Worm (Caenorhabditis elegans) whole organism, L3 larva: ENCODE measurements around the gene srj-25.

Experiments used
- R02D3.7 ChIP-seq: fragments of 150-350 bp; optimal IDR thresholded peaks from 2 replicates; lab custom pipeline; 2014; ENCODE audit warnings: missing biosample characterization, missing genetic modification characterization
- ZK546.5 ChIP-seq: sonication (generic microtip); optimal IDR thresholded peaks from 2 replicates; lab custom pipeline; 2017; ENCODE audit warnings: missing biosample characterization, missing genetic modification characterization
- aly-2 ChIP-seq: fragments of 150-350 bp; optimal IDR thresholded peaks from 2 replicates; lab custom pipeline; 2014; ENCODE audit warnings: missing biosample characterization, missing genetic modification characterization
- ama-1 ChIP-seq: fragments of 150-350 bp; optimal IDR thresholded peaks from 2 replicates; lab custom pipeline; 2018
- ceh-16 ChIP-seq: sonication (generic microtip); optimal IDR thresholded peaks from 2 replicates; lab custom pipeline; 2017; ENCODE audit warnings: missing biosample characterization, missing genetic modification characterization
- ceh-28 ChIP-seq: fragments of 150-350 bp; optimal IDR thresholded peaks from 2 replicates; lab custom pipeline; 2014; ENCODE audit warnings: missing biosample characterization, missing genetic modification reagents, missing genetic modification characterization
- ceh-82 ChIP-seq: fragments of 150-350 bp; optimal IDR thresholded peaks from 2 replicates; lab custom pipeline; 2014; ENCODE audit warnings: missing biosample characterization, missing genetic modification characterization
- ceh-9 ChIP-seq: sonication (generic microtip); optimal IDR thresholded peaks from 2 replicates; lab custom pipeline; 2018; ENCODE audit warnings: missing biosample characterization, missing genetic modification characterization
- daf-12 ChIP-seq: fragments of 150-350 bp; optimal IDR thresholded peaks from 2 replicates; lab custom pipeline; 2014; ENCODE audit warnings: missing biosample characterization, missing genetic modification reagents, missing genetic modification characterization
- egl-5 ChIP-seq: fragments of 150-350 bp; optimal IDR thresholded peaks from 2 replicates; lab custom pipeline; 2017; ENCODE audit warnings: missing biosample characterization, missing genetic modification reagents, missing genetic modification characterization, inconsistent platforms
- elt-1 ChIP-seq: fragments of 150-350 bp; optimal IDR thresholded peaks from 2 replicates; lab custom pipeline; 2014; ENCODE audit warnings: missing biosample characterization, missing genetic modification characterization
- elt-2 ChIP-seq: sonication (generic microtip); optimal IDR thresholded peaks from 2 replicates; lab custom pipeline; 2016; ENCODE audit warnings: missing genetic modification reagents, mild to moderate bottlenecking, missing genetic modification characterization, missing compliant biosample characterization
- elt-3 ChIP-seq, 3 experiments: fragments of 150-350 bp in 1 of 3; sonication (generic microtip) in 2 of 3; optimal IDR thresholded peaks; 2 replicates in 2 of 3; 4 replicates in 1 of 3; lab custom pipeline; 2014 to 2017; ENCODE audit warnings: missing biosample characterization in 3 of 3, missing genetic modification characterization in 3 of 3
- eor-1 ChIP-seq, 2 experiments: fragments of 150-350 bp; optimal IDR thresholded peaks; 2 replicates each; lab custom pipeline; 2014 to 2018; ENCODE audit warnings: missing biosample characterization in 2 of 2, missing genetic modification characterization in 2 of 2
- fkh-2 ChIP-seq: fragments of 150-350 bp; optimal IDR thresholded peaks from 2 replicates; lab custom pipeline; 2014; ENCODE audit warnings: missing biosample characterization, missing genetic modification reagents, missing genetic modification characterization
- fos-1 ChIP-seq: fragments of 150-350 bp; optimal IDR thresholded peaks from 2 replicates; lab custom pipeline; 2014; ENCODE audit warnings: missing biosample characterization, missing genetic modification characterization
- hmg-11 ChIP-seq: sonication (generic microtip); optimal IDR thresholded peaks from 2 replicates; lab custom pipeline; 2016; ENCODE audit warnings: missing genetic modification characterization, missing compliant biosample characterization
- jun-1 ChIP-seq: fragments of 150-350 bp; optimal IDR thresholded peaks from 2 replicates; lab custom pipeline; 2014; ENCODE audit warnings: missing biosample characterization, missing genetic modification reagents, missing genetic modification characterization
- lin-15B ChIP-seq: fragments of 150-350 bp; optimal IDR thresholded peaks from 2 replicates; lab custom pipeline; 2014; ENCODE audit warnings: missing biosample characterization, missing genetic modification characterization
- lin-39 ChIP-seq: fragments of 150-350 bp; optimal IDR thresholded peaks from 2 replicates; lab custom pipeline; 2018; ENCODE audit warnings: missing biosample characterization, missing genetic modification reagents, missing genetic modification characterization
- lsy-12 ChIP-seq: sonication (generic microtip); optimal IDR thresholded peaks from 2 replicates; lab custom pipeline; 2016; ENCODE audit warnings: mild to moderate bottlenecking, missing genetic modification characterization, missing compliant biosample characterization
- nfya-1 ChIP-seq: sonication (generic microtip); optimal IDR thresholded peaks from 2 replicates; lab custom pipeline; 2017; ENCODE audit warnings: missing genetic modification characterization, mild to moderate bottlenecking, missing compliant biosample characterization, antibody characterized with exemption, moderate library complexity; ENCODE audit not compliant: insufficient read depth
- nhr-11 ChIP-seq: fragments of 150-350 bp; optimal IDR thresholded peaks from 2 replicates; lab custom pipeline; 2014; ENCODE audit warnings: missing biosample characterization, missing genetic modification characterization
- nhr-12 ChIP-seq: fragments of 150-350 bp; optimal IDR thresholded peaks from 2 replicates; lab custom pipeline; 2014; ENCODE audit warnings: missing biosample characterization, missing genetic modification characterization
- nhr-23 ChIP-seq: fragments of 150-350 bp; optimal IDR thresholded peaks from 2 replicates; lab custom pipeline; 2014; ENCODE audit warnings: missing biosample characterization, missing genetic modification reagents, missing genetic modification characterization
- nhr-237 ChIP-seq: fragments of 150-350 bp; optimal IDR thresholded peaks from 2 replicates; lab custom pipeline; 2014; ENCODE audit warnings: missing biosample characterization, missing genetic modification characterization
- nhr-25 ChIP-seq: sonication (generic microtip); optimal IDR thresholded peaks from 2 replicates; lab custom pipeline; 2017; ENCODE audit warnings: missing biosample characterization, missing genetic modification characterization
- nhr-28 ChIP-seq: fragments of 150-350 bp; optimal IDR thresholded peaks from 2 replicates; lab custom pipeline; 2014; ENCODE audit warnings: missing biosample characterization, missing genetic modification characterization
- nhr-43 ChIP-seq: sonication (generic microtip); optimal IDR thresholded peaks from 2 replicates; lab custom pipeline; 2016; ENCODE audit warnings: mild to moderate bottlenecking, missing genetic modification characterization, missing compliant biosample characterization; ENCODE audit not compliant: poor library complexity, severe bottlenecking
- nhr-76 ChIP-seq: fragments of 150-350 bp; sonication (generic microtip); optimal IDR thresholded peaks from 5 replicates; lab custom pipeline; 2014; ENCODE audit warnings: missing biosample characterization, missing genetic modification characterization
- nhr-77 ChIP-seq: fragments of 150-350 bp; optimal IDR thresholded peaks from 2 replicates; lab custom pipeline; 2014; ENCODE audit warnings: missing biosample characterization, missing genetic modification characterization
- pha-4 ChIP-seq: fragments of 150-350 bp; optimal IDR thresholded peaks from 2 replicates; lab custom pipeline; 2014; ENCODE audit warnings: missing biosample characterization, missing genetic modification reagents, missing genetic modification characterization
- pqm-1 ChIP-seq: fragments of 150-350 bp; optimal IDR thresholded peaks from 2 replicates; lab custom pipeline; 2017; ENCODE audit warnings: missing biosample characterization, missing genetic modification characterization, inconsistent platforms
- sea-2 ChIP-seq: fragments of 150-350 bp; sonication (generic microtip); optimal IDR thresholded peaks from 4 replicates; lab custom pipeline; 2014; ENCODE audit warnings: missing biosample characterization, missing genetic modification reagents, missing genetic modification characterization
- skn-1 ChIP-seq: fragments of 150-350 bp; optimal IDR thresholded peaks from 2 replicates; lab custom pipeline; 2014; ENCODE audit warnings: missing biosample characterization, missing genetic modification characterization
- snpc-4 ChIP-seq: fragments of 150-350 bp; optimal IDR thresholded peaks from 2 replicates; lab custom pipeline; 2014; ENCODE audit warnings: missing biosample characterization, missing genetic modification characterization
- tbx-2 ChIP-seq: sonication (generic microtip); optimal IDR thresholded peaks from 2 replicates; lab custom pipeline; 2016; ENCODE audit warnings: mild to moderate bottlenecking, missing genetic modification characterization, missing compliant biosample characterization
- unc-62 ChIP-seq: fragments of 150-350 bp; sonication (generic microtip); optimal IDR thresholded peaks from 4 replicates; lab custom pipeline; 2014; ENCODE audit warnings: missing biosample characterization, missing genetic modification reagents, missing genetic modification characterization
- zag-1 ChIP-seq: fragments of 150-350 bp; optimal IDR thresholded peaks from 2 replicates; lab custom pipeline; 2014; ENCODE audit warnings: missing biosample characterization, missing genetic modification characterization
- ztf-11 ChIP-seq: fragments of 150-350 bp; optimal IDR thresholded peaks from 2 replicates; lab custom pipeline; 2014; ENCODE audit warnings: missing biosample characterization, missing genetic modification characterization
- ztf-4 ChIP-seq: fragments of 150-350 bp; optimal IDR thresholded peaks from 2 replicates; lab custom pipeline; 2014; ENCODE audit warnings: missing biosample characterization, missing genetic modification characterization

Gene srj-25

DNA sequence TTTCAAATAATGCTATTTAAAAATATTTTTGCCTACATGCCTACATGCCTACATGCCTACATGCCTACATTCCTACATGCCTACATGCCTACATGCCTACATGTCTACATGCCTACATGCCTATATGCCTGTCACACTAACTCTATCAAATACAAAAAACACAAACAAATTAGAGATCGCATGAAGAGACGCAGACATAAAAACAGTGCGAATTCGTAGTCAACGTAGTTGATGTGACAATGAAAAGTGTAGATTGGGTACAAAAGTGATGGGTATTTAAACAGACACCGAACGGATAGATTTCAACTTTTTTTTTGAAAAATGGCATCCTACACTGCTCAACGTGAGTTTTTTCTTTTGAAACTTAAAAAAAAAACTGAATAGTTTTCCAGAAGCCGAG is 41.2 kb upstream of the srj-25 start, which contains the start of gene R09E12.9:
Gene R09E12.9 (plus strand): TSS at position 316 of the 400 bp plus-strand sequence.
- TF ChIP-seq snpc-4 (tag; lab: Kevin White, UChicago) (no peak), nhr-23 (tag; lab: Kevin White, UChicago) (peak; percentile 45), nhr-76 (tag; lab: Kevin White, UChicago) (peak; percentile 81), ztf-11 (tag; lab: Kevin White, UChicago) (no peak), daf-12 (no peak), ceh-9 (tag; lab: Kevin White, UChicago) (no peak), nhr-25 (tag; lab: Kevin White, UChicago) (peak; percentile 34), elt-1 (tag; lab: Kevin White, UChicago) (peak; percentile 50), lin-15B (peak; percentile 15), nfya-1 (tag; lab: Kevin White, UChicago) (peak; percentile 31), nhr-77 (tag; lab: Kevin White, UChicago) (peak; percentile 94)

DNA sequence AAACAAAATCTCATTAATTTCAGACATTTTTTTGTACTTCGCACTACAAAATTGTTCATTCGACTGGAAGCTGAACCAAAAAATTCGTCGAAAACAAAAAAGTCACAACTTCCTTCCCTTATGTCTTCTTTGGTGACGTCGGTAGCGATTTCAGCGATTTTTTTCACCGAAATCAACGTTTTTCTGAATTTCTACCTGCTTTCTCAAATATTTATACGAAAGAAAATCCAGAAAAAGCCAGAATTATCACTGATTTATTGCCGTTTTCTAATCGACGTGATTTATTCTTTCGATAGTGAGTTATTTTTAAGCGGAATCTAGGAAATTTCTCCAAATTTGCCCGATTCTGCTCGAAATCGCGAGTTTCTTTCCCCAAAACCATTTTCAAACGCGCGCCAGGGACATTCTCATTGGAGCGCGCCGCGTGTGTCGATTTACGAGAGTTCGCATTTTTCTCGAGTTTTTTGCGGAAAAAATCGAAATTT is 38.8 kb upstream of the srj-25 start, which contains the start of gene srbc-58:
Gene srbc-58 (plus strand): TSS at position 121 of the 485 bp plus-strand sequence.
- TF ChIP-seq nhr-25 (tag; lab: Kevin White, UChicago): peak; percentile 25
- no peak for TF ChIP-seq fos-1 (tag; lab: Kevin White, UChicago)
- no peak for TF ChIP-seq nfya-1 (tag; lab: Kevin White, UChicago)
- no peak for TF ChIP-seq fkh-2 (tag; lab: Kevin White, UChicago)
- TF ChIP-seq tbx-2 (tag; lab: Kevin White, UChicago): peak; percentile 16
- TF ChIP-seq sea-2 (GFP tag; lab: Kevin White, UChicago): no peak
- TF ChIP-seq elt-2 (tag; lab: Kevin White, UChicago): peak; percentile 21
- no peak for TF ChIP-seq skn-1 (tag; lab: Kevin White, UChicago)
- TF ChIP-seq pha-4: peak; percentile 21
- peak; percentile 54 for TF ChIP-seq R02D3.7 (tag; lab: Kevin White, UChicago)
- TF ChIP-seq ama-1 (lab: Kevin White, UChicago): peak; percentile 93
- no peak for TF ChIP-seq ZK546.5 (tag; lab: Kevin White, UChicago)

DNA sequence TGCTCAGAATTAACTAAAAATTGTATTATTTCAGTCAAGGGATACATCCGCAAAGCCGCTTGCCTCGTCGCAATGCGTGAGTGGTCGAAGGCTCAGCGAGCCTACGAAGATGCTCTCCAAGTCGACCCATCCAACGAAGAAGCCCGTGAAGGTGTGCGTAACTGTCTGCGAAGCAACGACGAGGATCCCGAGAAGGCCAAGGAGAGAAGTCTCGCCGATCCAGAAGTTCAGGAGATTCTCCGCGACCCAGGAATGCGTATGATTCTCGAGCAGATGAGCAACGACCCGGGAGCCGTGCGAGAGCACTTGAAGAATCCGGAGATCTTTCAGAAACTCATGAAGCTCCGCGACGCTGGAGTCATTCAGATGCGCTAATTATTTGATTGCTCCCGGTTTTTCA is 38.3 kb upstream of the srj-25 start:
- no peak for TF ChIP-seq hmg-11
- no peak for TF ChIP-seq nhr-11 (tag; lab: Kevin White, UChicago)
- TF ChIP-seq nhr-12 (tag; lab: Kevin White, UChicago): no peak
- TF ChIP-seq nfya-1 (tag; lab: Kevin White, UChicago): no peak
- TF ChIP-seq elt-2 (tag; lab: Kevin White, UChicago): no peak
- TF ChIP-seq aly-2 (tag; lab: Kevin White, UChicago): no peak

DNA sequence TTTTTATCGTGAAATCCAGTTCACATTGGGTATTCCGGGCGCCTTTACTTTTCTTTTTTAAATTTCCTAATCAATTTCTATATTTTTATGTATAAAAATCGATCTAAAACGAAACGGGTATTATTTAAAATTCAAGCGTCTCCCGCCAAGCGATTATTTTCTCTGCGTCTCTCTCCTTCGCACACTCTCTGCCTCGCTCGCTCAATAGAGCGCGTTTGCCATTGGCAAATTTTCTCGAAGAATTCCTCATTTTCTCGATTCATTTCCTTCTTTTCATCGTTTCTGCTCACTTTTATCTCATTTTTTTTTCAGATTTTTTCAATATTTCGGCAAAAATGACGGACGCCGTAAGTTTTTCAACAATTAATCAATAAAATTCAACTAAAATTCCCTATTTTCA is 37.2 kb upstream of the srj-25 start, which contains the start of gene sti-1:
Gene sti-1 (plus strand): TSS at position 263 of the 400 bp plus-strand sequence.
- TF ChIP-seq snpc-4 (tag; lab: Kevin White, UChicago): peak; percentile 73
- TF ChIP-seq nhr-11 (tag; lab: Kevin White, UChicago): no peak
- peak; percentile 64 for TF ChIP-seq hmg-11
- TF ChIP-seq lsy-12: peak; percentile 45
- TF ChIP-seq pha-4: peak; percentile 89
- no peak for TF ChIP-seq nhr-12 (tag; lab: Kevin White, UChicago)
- no peak for TF ChIP-seq elt-3 (tag; optimal IDR thresholded peaks at IDR 0.05; lab: Kevin White, UChicago)
- peak; percentile 83 for TF ChIP-seq lin-39 (tag; lab: Kevin White, UChicago)
- TF ChIP-seq ama-1 (lab: Kevin White, UChicago): peak; percentile 4
- TF ChIP-seq nhr-28 (tag; lab: Kevin White, UChicago): peak; percentile 1
- TF ChIP-seq ceh-28 (tag; lab: Kevin White, UChicago): peak; percentile 72
- TF ChIP-seq nhr-237 (tag; lab: Kevin White, UChicago): no peak
- peak; percentile 20 for TF ChIP-seq nhr-76 (tag; lab: Kevin White, UChicago)
- peak; percentile 35 for TF ChIP-seq skn-1 (tag; lab: Kevin White, UChicago)
- TF ChIP-seq elt-1 (tag; lab: Kevin White, UChicago): no peak
- no peak for TF ChIP-seq unc-62 (GFP tag; lab: Kevin White, UChicago)
- no peak for TF ChIP-seq zag-1
- peak; percentile 20 for TF ChIP-seq ceh-82 (tag; lab: Kevin White, UChicago)
- TF ChIP-seq nfya-1 (tag; lab: Kevin White, UChicago): peak; percentile 92
- TF ChIP-seq tbx-2 (tag; lab: Kevin White, UChicago): no peak
- peak; percentile 90 for TF ChIP-seq nhr-23 (tag; lab: Kevin White, UChicago)
- peak; percentile 68 for TF ChIP-seq nhr-43 (tag; lab: Kevin White, UChicago)
- peak; percentile 76 for TF ChIP-seq nhr-77 (tag; lab: Kevin White, UChicago)
- peak in 1 of 2 experiments; percentile 8 for TF ChIP-seq eor-1 (tag; optimal IDR thresholded peaks at IDR 0.05; lab: Kevin White, UChicago)
- peak; percentile 94 for TF ChIP-seq egl-5
- TF ChIP-seq ztf-4 (tag; lab: Kevin White, UChicago): no peak
- TF ChIP-seq elt-2 (tag; lab: Kevin White, UChicago): peak; percentile 42
- TF ChIP-seq R02D3.7 (tag; lab: Kevin White, UChicago): peak; percentile 70
- peak; percentile 73 for TF ChIP-seq nhr-25 (tag; lab: Kevin White, UChicago)
- peak; percentile 63 for TF ChIP-seq pqm-1 (tag; lab: Kevin White, UChicago)
- TF ChIP-seq fkh-2 (tag; lab: Kevin White, UChicago): no peak
- no peak for TF ChIP-seq ZK546.5 (tag; lab: Kevin White, UChicago)
- peak; percentile 65 for TF ChIP-seq jun-1 (tag; lab: Kevin White, UChicago)
- no peak for TF ChIP-seq ztf-11 (tag; lab: Kevin White, UChicago)
- no peak for TF ChIP-seq ceh-9 (tag; lab: Kevin White, UChicago)
- TF ChIP-seq ceh-16 (tag; lab: Kevin White, UChicago): no peak
- peak; percentile 85 for TF ChIP-seq lin-15B
